Worm (Caenorhabditis elegans): ENCODE data around the gene memi-1.

ce11 chrIV:4745422-4745821 lies 14.8 kb downstream of the memi-1 start, which contains the start of gene timm-17B.1:
- no peak for TF ChIP-seq aly-2 (tag; optimal IDR thresholded peaks at IDR 0.05)
- TF ChIP-seq mdl-1 (tag; optimal IDR thresholded peaks at IDR 0.05): no peak
- TF ChIP-seq lsy-2 (tag; optimal IDR thresholded peaks at IDR 0.05): peak; percentile 52 to 96
- TF ChIP-seq daf-12 (tag; optimal IDR thresholded peaks at IDR 0.05): no peak
- TF ChIP-seq duxl-1 (tag; optimal IDR thresholded peaks at IDR 0.05; ENCODE audit: poor library complexity): peak; percentile 45
- no peak for TF ChIP-seq snpc-4 (tag; optimal IDR thresholded peaks at IDR 0.05)
